Worm (Caenorhabditis elegans): ENCODE results near the gene rha-2.

DNA sequence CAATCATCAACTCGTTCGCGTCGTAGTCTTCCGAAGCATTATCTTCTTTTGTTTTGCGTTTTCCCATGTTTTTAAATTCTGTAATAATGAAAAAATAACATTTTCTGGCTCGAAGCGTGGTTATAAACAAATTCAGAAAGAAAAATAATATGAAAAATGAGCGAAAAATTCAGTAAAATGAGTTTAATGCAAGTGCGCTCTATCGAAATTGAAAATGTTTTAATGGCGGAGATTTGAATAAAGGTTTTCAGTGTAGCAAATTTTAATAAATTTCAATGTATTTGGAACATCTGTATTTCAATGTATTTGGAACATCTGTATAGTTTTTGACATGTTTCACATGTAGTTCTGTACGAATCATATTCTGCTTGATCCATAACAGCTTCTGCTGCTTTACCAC, at the start of gene rha-2:
- TF ChIP-seq pha-4 (tag; optimal IDR thresholded peaks at IDR 0.05) (no peak), ceh-6 (GFP tag; optimal IDR thresholded peaks at IDR 0.05) (no peak), tbx-2 (tag; optimal IDR thresholded peaks at IDR 0.05) (no peak), hlh-30 (tag; optimal IDR thresholded peaks at IDR 0.05; ENCODE audit: insufficient read depth) (no peak), ets-4 (tag; optimal IDR thresholded peaks at IDR 0.05) (no peak), che-1 (tag; optimal IDR thresholded peaks at IDR 0.05) (no peak), ceh-18 (tag; optimal IDR thresholded peaks at IDR 0.05) (no peak), pag-3 (tag; optimal IDR thresholded peaks at IDR 0.05; ENCODE audit: borderline replicate concordance) (no peak)

Measured in whole organism, late embryonic.